Fruit fly (Drosophila melanogaster): Measurements from ENCODE around the gene Tao.

The Tao gene

dm6 chrX:19590579-19590978 lies 11.0 kb upstream of the Tao start:
- TF ChIP-seq eg (GFP tag; IDR thresholded peaks at IDR 0.05) (no peak), acj6 (GFP tag; optimal IDR thresholded peaks at IDR 0.05) (no peak), CG7368 (GFP tag; optimal IDR thresholded peaks at IDR 0.05) (no peak), CG8632 (GFP tag; optimal IDR thresholded peaks at IDR 0.05) (no peak), vri (GFP tag; optimal IDR thresholded peaks at IDR 0.05) (no peak), CG11294 (GFP tag; IDR thresholded peaks at IDR 0.05) (no peak), CG11762 (GFP tag; optimal IDR thresholded peaks at IDR 0.05; ENCODE audit: insufficient read depth) (no peak), net (GFP tag; optimal IDR thresholded peaks at IDR 0.05) (no peak), CG8119 (GFP tag; IDR thresholded peaks at IDR 0.05) (no peak), CG11902 (GFP tag; optimal IDR thresholded peaks at IDR 0.05) (no peak), Sox102F (GFP tag; optimal IDR thresholded peaks at IDR 0.05) (no peak), pdm3 (GFP tag; optimal IDR thresholded peaks at IDR 0.05) (no peak), CG6163 (GFP tag; IDR thresholded peaks at IDR 0.05) (no peak), cyc (GFP tag; optimal IDR thresholded peaks at IDR 0.05) (no peak), fd59A (GFP tag; optimal IDR thresholded peaks at IDR 0.05) (no peak), Gug (GFP tag; IDR thresholded peaks at IDR 0.05) (no peak)

dm6 chrX:19590070-19590469 lies 10.5 kb upstream of the Tao start, which contains the start of gene CG14219:
TSS of gene CG14219 (minus strand) at chrX:19590170.
- TF ChIP-seq acj6 (GFP tag; optimal IDR thresholded peaks at IDR 0.05), result no peak
- TF ChIP-seq CG6163 (GFP tag; IDR thresholded peaks at IDR 0.05), result no peak
- no peak for TF ChIP-seq CG6808 (GFP tag; optimal IDR thresholded peaks at IDR 0.05)
- TF ChIP-seq CG10669 (GFP tag; optimal IDR thresholded peaks at IDR 0.05), result no peak
- TF ChIP-seq CG32006 (GFP tag; optimal IDR thresholded peaks at IDR 0.05), result no peak
- no peak for TF ChIP-seq fd59A (GFP tag; optimal IDR thresholded peaks at IDR 0.05)

dm6 chrX:19585142-19585541 lies 5.5 kb upstream of the Tao start:
- TF ChIP-seq CG15336 (GFP tag; IDR thresholded peaks at IDR 0.05) (no peak), Eip75B (GFP tag; optimal IDR thresholded peaks at IDR 0.05) (no peak), CG9139 (GFP tag; optimal IDR thresholded peaks at IDR 0.05) (no peak), CG3032 (tag; optimal IDR thresholded peaks at IDR 0.05) (no peak), pdm3 (GFP tag; optimal IDR thresholded peaks at IDR 0.05) (no peak), Smox (GFP tag; optimal IDR thresholded peaks at IDR 0.05) (no peak), salr (GFP tag; optimal IDR thresholded peaks at IDR 0.05) (no peak), Blimp-1 (GFP tag; optimal IDR thresholded peaks at IDR 0.05) (no peak), Sox14 (GFP tag; optimal IDR thresholded peaks at IDR 0.05) (no peak), Gug (GFP tag; IDR thresholded peaks at IDR 0.05) (no peak), Sox15 (GFP tag; optimal IDR thresholded peaks at IDR 0.05) (no peak), CG6808 (GFP tag; optimal IDR thresholded peaks at IDR 0.05) (no peak), CG6276 (GFP tag; optimal IDR thresholded peaks at IDR 0.05) (no peak), Eip93F (GFP tag; optimal IDR thresholded peaks at IDR 0.05) (no peak), topi (GFP tag; optimal IDR thresholded peaks at IDR 0.05) (no peak), acj6 (GFP tag; optimal IDR thresholded peaks at IDR 0.05) (no peak), CG11294 (GFP tag; IDR thresholded peaks at IDR 0.05) (no peak), CG4318 (GFP tag; optimal IDR thresholded peaks at IDR 0.05) (no peak)

dm6 chrX:19583317-19583716 lies 3.7 kb upstream of the Tao start, which contains the start of gene CG14204:
TSS of gene CG14204 (plus strand) at chrX:19583617.
- TF ChIP-seq CG31627 (GFP tag; optimal IDR thresholded peaks at IDR 0.05), result no peak
- TF ChIP-seq eg (GFP tag; IDR thresholded peaks at IDR 0.05), result no peak
- no peak for TF ChIP-seq OdsH (GFP tag; optimal IDR thresholded peaks at IDR 0.05)
- TF ChIP-seq Ets96B (tag; optimal IDR thresholded peaks at IDR 0.05), result no peak
- TF ChIP-seq esn (GFP tag; optimal IDR thresholded peaks at IDR 0.05), result no peak
- TF ChIP-seq Blimp-1 (GFP tag; optimal IDR thresholded peaks at IDR 0.05), result no peak
- no peak for TF ChIP-seq fd59A (GFP tag; optimal IDR thresholded peaks at IDR 0.05)
- TF ChIP-seq salr (GFP tag; optimal IDR thresholded peaks at IDR 0.05), result no peak
